Fruit fly (Drosophila melanogaster): ENCODE data around the gene Atg4b.

DNA sequence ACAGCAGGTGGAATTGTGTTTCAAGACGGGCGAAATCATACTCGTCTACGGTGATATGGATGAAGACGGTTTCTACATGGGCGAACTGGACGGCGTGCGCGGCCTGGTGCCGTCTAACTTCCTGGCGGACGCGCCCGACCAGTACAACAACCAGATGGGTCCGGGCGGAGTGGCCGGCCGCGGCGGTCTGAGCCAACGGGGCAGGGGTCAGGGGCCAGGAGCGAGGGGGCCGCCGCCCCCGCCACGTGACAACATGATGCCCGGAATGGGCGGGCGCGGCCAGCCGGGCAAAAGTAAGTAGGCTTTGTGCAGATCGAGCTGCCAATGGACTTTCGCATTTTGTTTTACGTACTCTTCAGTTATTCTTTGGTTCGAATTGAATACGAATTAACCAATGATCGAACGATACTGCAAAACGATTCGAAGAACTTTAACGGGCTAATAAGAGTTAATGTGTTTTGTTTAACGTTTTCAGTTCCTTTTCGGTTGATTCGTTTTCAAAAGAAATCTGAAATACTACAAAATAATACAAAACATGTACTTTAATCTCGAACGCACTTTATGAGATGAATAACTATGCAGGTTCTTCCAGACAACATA lies 36.6 kb upstream of the Atg4b start:
- no peak for TF ChIP-seq pfk (GFP tag; optimal IDR thresholded peaks at IDR 0.05)
- no peak for TF ChIP-seq Sox100B (GFP tag; optimal IDR thresholded peaks at IDR 0.05)
- TF ChIP-seq Atf-2 (GFP tag; optimal IDR thresholded peaks at IDR 0.05), result no peak
- TF ChIP-seq Dll (GFP tag; IDR thresholded peaks at IDR 0.05; ENCODE audit: partially characterized antibody), result no peak
- TF ChIP-seq CG4282 (GFP tag; optimal IDR thresholded peaks at IDR 0.05), result no peak
- TF ChIP-seq CG2202 (tag; optimal IDR thresholded peaks at IDR 0.05), result no peak
- TF ChIP-seq grau (tag; optimal IDR thresholded peaks at IDR 0.05), result no peak
- TF ChIP-seq sqz (GFP tag; optimal IDR thresholded peaks at IDR 0.05), result no peak
- no peak for TF ChIP-seq CG2875 (GFP tag; optimal IDR thresholded peaks at IDR 0.05)
- no peak for TF ChIP-seq TFAM (GFP tag; optimal IDR thresholded peaks at IDR 0.05)
- TF ChIP-seq CG30020 (tag; optimal IDR thresholded peaks at IDR 0.05), result no peak
- no peak for TF ChIP-seq Doc2 (GFP tag; IDR thresholded peaks at IDR 0.05)
- TF ChIP-seq CG10209 (GFP tag; optimal IDR thresholded peaks at IDR 0.05), result no peak
- TF ChIP-seq B-H2 (GFP tag; optimal IDR thresholded peaks at IDR 0.05), result no peak
